Worm (Caenorhabditis elegans) whole organism, late embryonic: ENCODE measurements around the gene nhl-2.
A peak's percentile ranks its signal among the peaks of the same experiment; 100 is the strongest.

Source experiments
- C08G9.2 ChIP-seq: sonication (generic microtip); optimal IDR thresholded peaks from 2 replicates; lab custom pipeline; 2016; ENCODE audit warnings: mild to moderate bottlenecking, missing genetic modification characterization, moderate library complexity, missing compliant biosample characterization
- K09A11.1 ChIP-seq: sonication (generic microtip); optimal IDR thresholded peaks from 2 replicates; lab custom pipeline; 2017; ENCODE audit warnings: antibody characterized with exemption, mild to moderate bottlenecking, missing genetic modification characterization, missing compliant biosample characterization; ENCODE audit not compliant: insufficient read depth
- T23F11.4 ChIP-seq: fragments of 200-800 bp; sonication (Bioruptor generic); optimal IDR thresholded peaks from 2 replicates; lab custom pipeline; 2018; ENCODE audit warnings: mild to moderate bottlenecking, missing genetic modification characterization, missing compliant biosample characterization
- Y22D7AL.16 ChIP-seq: sonication (generic microtip); optimal IDR thresholded peaks from 2 replicates; lab custom pipeline; 2016; ENCODE audit warnings: missing genetic modification characterization, missing compliant biosample characterization
- ahr-1 ChIP-seq: sonication (generic microtip); optimal IDR thresholded peaks from 2 replicates; lab custom pipeline; 2016; ENCODE audit warnings: missing genetic modification characterization, missing compliant biosample characterization
- ama-1 ChIP-seq: fragments of 150-350 bp; optimal IDR thresholded peaks from 2 replicates; lab custom pipeline; 2014
- ceh-14 ChIP-seq: sonication (generic microtip); optimal IDR thresholded peaks from 2 replicates; lab custom pipeline; 2016; ENCODE audit warnings: missing genotype, missing genetic modification characterization, missing compliant biosample characterization
- ceh-18 ChIP-seq: sonication (generic microtip); optimal IDR thresholded peaks from 2 replicates; lab custom pipeline; 2016; ENCODE audit warnings: missing genetic modification characterization, missing compliant biosample characterization
- ceh-22 ChIP-seq: sonication (generic microtip); optimal IDR thresholded peaks from 2 replicates; lab custom pipeline; 2017; ENCODE audit warnings: missing biosample characterization, missing genetic modification characterization
- ceh-30 ChIP-seq: fragments of 150-350 bp; optimal IDR thresholded peaks from 2 replicates; lab custom pipeline; 2014; ENCODE audit warnings: missing biosample characterization, missing genetic modification characterization
- ceh-31 ChIP-seq: sonication (generic microtip); optimal IDR thresholded peaks from 2 replicates; lab custom pipeline; 2016; ENCODE audit warnings: missing genetic modification characterization, missing compliant biosample characterization
- ceh-34 ChIP-seq: sonication (generic microtip); optimal IDR thresholded peaks from 2 replicates; lab custom pipeline; 2016; ENCODE audit warnings: mild to moderate bottlenecking, missing genetic modification characterization, missing compliant biosample characterization
- ceh-45 ChIP-seq: fragments of 200-800 bp; sonication (Bioruptor generic); IDR thresholded peaks from 2 replicates; pipeline ENCODE4 v1.3.6; 2022; ENCODE audit warnings: missing genetic modification reagents, missing genetic modification characterization, missing compliant biosample characterization
- ceh-48 ChIP-seq: sonication (generic microtip); optimal IDR thresholded peaks from 2 replicates; lab custom pipeline; 2016; ENCODE audit warnings: missing genetic modification characterization, inconsistent platforms, missing compliant biosample characterization
- ceh-6 ChIP-seq: fragments of 200-800 bp; sonication (Bioruptor generic); optimal IDR thresholded peaks from 2 replicates; lab custom pipeline; 2018; ENCODE audit warnings: mild to moderate bottlenecking, missing genetic modification characterization, missing compliant biosample characterization
- che-1 ChIP-seq: sonication (generic microtip); optimal IDR thresholded peaks from 2 replicates; lab custom pipeline; 2016; ENCODE audit warnings: mild to moderate bottlenecking, missing genetic modification characterization, missing compliant biosample characterization
- dmd-4 ChIP-seq: sonication (generic microtip); optimal IDR thresholded peaks from 2 replicates; lab custom pipeline; 2016; ENCODE audit warnings: borderline replicate concordance, missing genetic modification characterization, missing compliant biosample characterization
- elt-2 ChIP-seq: sonication (generic microtip); optimal IDR thresholded peaks from 2 replicates; lab custom pipeline; 2016; ENCODE audit warnings: missing genetic modification reagents, missing genetic modification characterization, missing compliant biosample characterization
- eyg-1 ChIP-seq: sonication (generic microtip); optimal IDR thresholded peaks from 2 replicates; lab custom pipeline; 2016; ENCODE audit warnings: missing genotype, missing genetic modification characterization, missing compliant biosample characterization
- fax-1 ChIP-seq: sonication (generic microtip); optimal IDR thresholded peaks from 2 replicates; lab custom pipeline; 2016; ENCODE audit warnings: missing genotype, missing genetic modification characterization, missing compliant biosample characterization
- fkh-10 ChIP-seq: fragments of 150-350 bp; optimal IDR thresholded peaks from 2 replicates; lab custom pipeline; 2014; ENCODE audit warnings: missing biosample characterization, missing genetic modification reagents, missing genetic modification characterization
- fkh-6 ChIP-seq: sonication (generic microtip); optimal IDR thresholded peaks from 2 replicates; lab custom pipeline; 2016; ENCODE audit warnings: missing genetic modification characterization, missing compliant biosample characterization
- gmeb-2 ChIP-seq: sonication (generic microtip); optimal IDR thresholded peaks from 2 replicates; lab custom pipeline; 2016; ENCODE audit warnings: missing genetic modification characterization, inconsistent platforms, missing compliant biosample characterization
- hlh-13 ChIP-seq: fragments of 200-800 bp; sonication (Bioruptor generic); optimal IDR thresholded peaks from 2 replicates; lab custom pipeline; 2018; ENCODE audit warnings: mild to moderate bottlenecking, missing genetic modification characterization, missing compliant biosample characterization
- hlh-15 ChIP-seq: sonication (generic microtip); optimal IDR thresholded peaks from 2 replicates; lab custom pipeline; 2016; ENCODE audit warnings: missing genetic modification characterization, missing compliant biosample characterization
- hlh-30 ChIP-seq: sonication (generic microtip); optimal IDR thresholded peaks from 2 replicates; lab custom pipeline; 2017; ENCODE audit warnings: antibody characterized with exemption, missing genetic modification characterization, missing compliant biosample characterization; ENCODE audit not compliant: insufficient read depth
- lim-6 ChIP-seq: sonication (generic microtip); optimal IDR thresholded peaks from 2 replicates; lab custom pipeline; 2016; ENCODE audit warnings: missing genetic modification characterization, missing compliant biosample characterization
- mec-3 ChIP-seq: sonication (generic microtip); optimal IDR thresholded peaks from 2 replicates; lab custom pipeline; 2016; ENCODE audit warnings: borderline replicate concordance, missing genetic modification characterization, missing compliant biosample characterization
- nfya-1 ChIP-seq: sonication (generic microtip); optimal IDR thresholded peaks from 2 replicates; lab custom pipeline; 2017; ENCODE audit warnings: missing genetic modification characterization, mild to moderate bottlenecking, missing compliant biosample characterization, antibody characterized with exemption, moderate library complexity
- npax-4 ChIP-seq: sonication (generic microtip); optimal IDR thresholded peaks from 2 replicates; lab custom pipeline; 2016; ENCODE audit warnings: missing genetic modification characterization, missing compliant biosample characterization
- pax-1 ChIP-seq: fragments of 150-350 bp; optimal IDR thresholded peaks from 2 replicates; lab custom pipeline; 2014; ENCODE audit warnings: missing biosample characterization, missing genetic modification characterization
- pha-2 ChIP-seq: sonication (generic microtip); optimal IDR thresholded peaks from 2 replicates; lab custom pipeline; 2017; ENCODE audit warnings: mild to moderate bottlenecking, missing genetic modification characterization, missing compliant biosample characterization
- pha-4 ChIP-seq: fragments of 150-350 bp; optimal IDR thresholded peaks from 2 replicates; lab custom pipeline; 2018; ENCODE audit warnings: missing biosample characterization, missing genetic modification reagents, missing genetic modification characterization
- pqm-1 ChIP-seq: sonication (generic microtip); optimal IDR thresholded peaks from 2 replicates; lab custom pipeline; 2016; ENCODE audit warnings: missing genetic modification characterization, missing compliant biosample characterization
- pros-1 ChIP-seq: fragments of 150-350 bp; optimal IDR thresholded peaks from 2 replicates; lab custom pipeline; 2014; ENCODE audit warnings: missing biosample characterization, missing genetic modification reagents, missing genetic modification characterization
- sdc-2 ChIP-seq: sonication (generic microtip); optimal IDR thresholded peaks from 2 replicates; lab custom pipeline; 2016; ENCODE audit warnings: missing genotype, missing genetic modification characterization, missing compliant biosample characterization
- sox-4 ChIP-seq: sonication (generic microtip); optimal IDR thresholded peaks from 2 replicates; lab custom pipeline; 2017; ENCODE audit warnings: mild to moderate bottlenecking, missing genetic modification characterization, inconsistent platforms, missing compliant biosample characterization
- syd-9 ChIP-seq: sonication (generic microtip); optimal IDR thresholded peaks from 2 replicates; lab custom pipeline; 2016; ENCODE audit warnings: mild to moderate bottlenecking, missing genetic modification characterization, moderate library complexity, missing compliant biosample characterization
- tbx-7 ChIP-seq: sonication (generic microtip); optimal IDR thresholded peaks from 2 replicates; lab custom pipeline; 2016; ENCODE audit warnings: missing genotype, missing genetic modification characterization, missing compliant biosample characterization
- ttx-3 ChIP-seq: sonication (generic microtip); optimal IDR thresholded peaks from 2 replicates; lab custom pipeline; 2016; ENCODE audit warnings: missing genetic modification reagents, missing genetic modification characterization, missing compliant biosample characterization
- unc-3 ChIP-seq, 2 experiments: fragments of 200-800 bp in 1 of 2; sonication (Bioruptor generic) in 1 of 2; sonication (generic microtip) in 1 of 2; conservative IDR thresholded peaks in 1 of 2; optimal IDR thresholded peaks in 1 of 2; 2 replicates each; pipeline versions ENCODE4 v1.3.6 to Lab custom; 2016 to 2022; ENCODE audit warnings: missing compliant biosample characterization in 2 of 2, missing genetic modification characterization in 2 of 2, missing genetic modification reagents in 1 of 2
- unc-55 ChIP-seq: sonication (generic microtip); optimal IDR thresholded peaks from 2 replicates; lab custom pipeline; 2017; ENCODE audit warnings: missing biosample characterization, missing genetic modification reagents, missing genetic modification characterization
- unc-86 ChIP-seq: sonication (generic microtip); optimal IDR thresholded peaks from 2 replicates; lab custom pipeline; 2016; ENCODE audit warnings: missing genetic modification characterization, missing compliant biosample characterization
- zip-5 ChIP-seq: sonication (generic microtip); optimal IDR thresholded peaks from 2 replicates; lab custom pipeline; 2016; ENCODE audit warnings: missing genetic modification characterization, missing compliant biosample characterization
- ztf-16 ChIP-seq: sonication (generic microtip); optimal IDR thresholded peaks from 2 replicates; lab custom pipeline; 2017; ENCODE audit warnings: missing genetic modification characterization, missing compliant biosample characterization

The nhl-2 gene

ce11 chrIII:4905405-4905804 lies 6.5 kb upstream of the nhl-2 start, which contains the start of gene F26F4.8 (continued):
- TF ChIP-seq pqm-1 (tag; lab: Kevin White, UChicago) (no peak), zip-5 (peak; percentile 75), hlh-30 (tag; lab: Kevin White, UChicago) (no peak), gmeb-2 (tag; lab: Kevin White, UChicago) (no peak), pros-1 (no peak), hlh-15 (tag; lab: Kevin White, UChicago) (no peak), mec-3 (peak; percentile 79), ceh-30 (tag; lab: Kevin White, UChicago) (no peak), fkh-6 (peak; percentile 40), ahr-1 (tag; lab: Kevin White, UChicago) (peak; percentile 24), npax-4 (no peak), unc-3 (GFP tag; conservative IDR thresholded peaks at IDR 0.05; lab: Robert Waterston, UW) (no peak), unc-3 (tag; optimal IDR thresholded peaks at IDR 0.05; lab: Kevin White, UChicago) (no peak), ttx-3 (tag; lab: Kevin White, UChicago) (no peak), tbx-7 (tag; lab: Kevin White, UChicago) (peak; percentile 85), pha-2 (tag; lab: Kevin White, UChicago) (no peak), pha-4 (no peak), eyg-1 (tag; lab: Kevin White, UChicago) (peak; percentile 7)

- no peak for TF ChIP-seq dmd-4 (tag; lab: Kevin White, UChicago)
- TF ChIP-seq npax-4 = no peak
- no peak for TF ChIP-seq mec-3
- no peak for TF ChIP-seq T23F11.4 (GFP tag; lab: Kevin White, UChicago)
- no peak for TF ChIP-seq pax-1
- no peak for TF ChIP-seq sdc-2 (tag; lab: Kevin White, UChicago)
- TF ChIP-seq che-1 = no peak
- no peak for TF ChIP-seq ceh-30 (tag; lab: Kevin White, UChicago)
- no peak for TF ChIP-seq ceh-6
- TF ChIP-seq elt-2 (tag; lab: Kevin White, UChicago) = no peak
- no peak for TF ChIP-seq ceh-31 (tag; lab: Kevin White, UChicago)
- TF ChIP-seq ceh-48 = no peak
- TF ChIP-seq ceh-45 (GFP tag; lab: Robert Waterston, UW) = no peak
- no peak for TF ChIP-seq syd-9 (tag; lab: Kevin White, UChicago)
- no peak for TF ChIP-seq ttx-3 (tag; lab: Kevin White, UChicago)
Observed at ce11 chrIII:4903784-4904183, 4.9 kb upstream of the nhl-2 start, which contains the start of gene kbp-2. Gene kbp-2, minus strand, starts transcription at chrIII:4903884.

ce11 chrIII:4900260-4900659 lies 1.4 kb upstream of the nhl-2 start, which contains the start of gene tag-340:
Gene tag-340, plus strand, starts transcription at chrIII:4900508.
- TF ChIP-seq eyg-1 (tag; lab: Kevin White, UChicago) = no peak
- no peak for TF ChIP-seq che-1
- TF ChIP-seq fkh-10 = no peak
- no peak for TF ChIP-seq ceh-14

ce11 chrIII:4899728-4900127 lies 843 bp upstream of the nhl-2 start:
- peak; percentile 92 for TF ChIP-seq pros-1
- peak; percentile 77 for TF ChIP-seq pqm-1 (tag; lab: Kevin White, UChicago)
- TF ChIP-seq dmd-4 (tag; lab: Kevin White, UChicago) = peak; percentile 85
- TF ChIP-seq hlh-15 (tag; lab: Kevin White, UChicago) = no peak
- TF ChIP-seq unc-86 (tag; lab: Kevin White, UChicago) = peak; percentile 54
- TF ChIP-seq pha-2 (tag; lab: Kevin White, UChicago) = peak; percentile 43
- peak; percentile 95 for TF ChIP-seq ceh-34 (tag; lab: Kevin White, UChicago)
- TF ChIP-seq tbx-7 (tag; lab: Kevin White, UChicago) = peak; percentile 52
- 0 out of 2 replicates have a peak, but pooled peaks have one; percentile 37 for TF ChIP-seq unc-3 (GFP tag; conservative IDR thresholded peaks at IDR 0.05; lab: Robert Waterston, UW)
- TF ChIP-seq unc-3 (tag; optimal IDR thresholded peaks at IDR 0.05; lab: Kevin White, UChicago) = peak; percentile 85
- TF ChIP-seq fax-1 (tag; lab: Kevin White, UChicago) = no peak
- TF ChIP-seq che-1 = no peak
- peak; percentile 97 for TF ChIP-seq nfya-1
- TF ChIP-seq hlh-13 (GFP tag; lab: Kevin White, UChicago) = no peak
- TF ChIP-seq ceh-48 = peak; percentile 23
- TF ChIP-seq ama-1 (lab: Kevin White, UChicago) = no peak
- TF ChIP-seq npax-4 = no peak
- no peak for TF ChIP-seq zip-5
- TF ChIP-seq Y22D7AL.16 (tag; lab: Kevin White, UChicago) = no peak
- TF ChIP-seq ceh-22 (tag; lab: Kevin White, UChicago) = peak; percentile 41
- peak; percentile 15 for TF ChIP-seq ztf-16 (tag; lab: Kevin White, UChicago)
- TF ChIP-seq unc-55 = peak; percentile 94
- TF ChIP-seq ceh-6 = peak; percentile 53
- TF ChIP-seq ceh-18 (tag; lab: Kevin White, UChicago) = peak; percentile 99
- TF ChIP-seq sox-4 (tag; lab: Kevin White, UChicago) = no peak
- TF ChIP-seq C08G9.2 (tag; lab: Kevin White, UChicago) = peak; percentile 60
- peak; percentile 33 for TF ChIP-seq K09A11.1 (tag; lab: Kevin White, UChicago)
- peak; percentile 79 for TF ChIP-seq lim-6 (tag; lab: Kevin White, UChicago)
